Worm (Caenorhabditis elegans) whole organism, mixed stage, embryonic: ENCODE measurements around the gene ZK1307.9.

Experiments
- bed-3 ChIP-seq: fragments of 200-800 bp; sonication (Bioruptor generic); optimal IDR thresholded peaks from 3 replicates; lab custom pipeline; 2018; ENCODE audit warnings: mild to moderate bottlenecking, missing genetic modification characterization, moderate library complexity, missing compliant biosample characterization
- cnd-1 ChIP-seq: fragments of 200-800 bp; sonication (Bioruptor generic); optimal IDR thresholded peaks from 2 replicates; lab custom pipeline; 2018; ENCODE audit warnings: mild to moderate bottlenecking, missing genetic modification characterization, missing compliant biosample characterization
- elt-3 ChIP-seq: fragments of 150-350 bp; optimal IDR thresholded peaks from 2 replicates; lab custom pipeline; 2014; ENCODE audit warnings: missing biosample characterization, missing genetic modification characterization
- ham-2 ChIP-seq: fragments of 200-800 bp; sonication (Bioruptor generic); optimal IDR thresholded peaks from 2 replicates; lab custom pipeline; 2018; ENCODE audit warnings: mild to moderate bottlenecking, missing genetic modification characterization, missing compliant biosample characterization
- hlh-1 ChIP-seq: fragments of 150-350 bp; optimal IDR thresholded peaks from 2 replicates; lab custom pipeline; 2014; ENCODE audit warnings: missing biosample characterization, missing genetic modification reagents, missing genetic modification characterization
- lin-13 ChIP-seq: fragments of 150-350 bp; optimal IDR thresholded peaks from 2 replicates; lab custom pipeline; 2014; ENCODE audit warnings: missing biosample characterization, missing genetic modification characterization
- lsy-2 ChIP-seq: fragments of 150-350 bp; optimal IDR thresholded peaks from 2 replicates; lab custom pipeline; 2014; ENCODE audit warnings: missing biosample characterization, missing genetic modification characterization
- mep-1 ChIP-seq: fragments of 150-350 bp; optimal IDR thresholded peaks from 2 replicates; lab custom pipeline; 2017; ENCODE audit warnings: missing biosample characterization, missing genetic modification reagents, missing genetic modification characterization, inconsistent platforms
- nhr-12 ChIP-seq: fragments of 150-350 bp; optimal IDR thresholded peaks from 2 replicates; lab custom pipeline; 2014; ENCODE audit warnings: missing biosample characterization, missing genetic modification characterization
- pha-4 ChIP-seq: fragments of 150-350 bp; optimal IDR thresholded peaks from 2 replicates; lab custom pipeline; 2018; ENCODE audit warnings: missing biosample characterization, missing genetic modification reagents, missing genetic modification characterization
- sptf-1 ChIP-seq: sonication (generic microtip); optimal IDR thresholded peaks from 2 replicates; lab custom pipeline; 2017; ENCODE audit warnings: mild to moderate bottlenecking, missing genetic modification characterization, moderate library complexity, missing compliant biosample characterization
- unc-39 ChIP-seq: fragments of 150-350 bp; optimal IDR thresholded peaks from 2 replicates; lab custom pipeline; 2014; ENCODE audit warnings: missing biosample characterization, missing genetic modification characterization
- zip-8 ChIP-seq: fragments of 150-350 bp; optimal IDR thresholded peaks from 2 replicates; lab custom pipeline; 2014; ENCODE audit warnings: missing biosample characterization, missing genetic modification characterization
- ztf-11 ChIP-seq: fragments of 150-350 bp; optimal IDR thresholded peaks from 2 replicates; lab custom pipeline; 2014; ENCODE audit warnings: missing biosample characterization, missing genetic modification characterization

DNA sequence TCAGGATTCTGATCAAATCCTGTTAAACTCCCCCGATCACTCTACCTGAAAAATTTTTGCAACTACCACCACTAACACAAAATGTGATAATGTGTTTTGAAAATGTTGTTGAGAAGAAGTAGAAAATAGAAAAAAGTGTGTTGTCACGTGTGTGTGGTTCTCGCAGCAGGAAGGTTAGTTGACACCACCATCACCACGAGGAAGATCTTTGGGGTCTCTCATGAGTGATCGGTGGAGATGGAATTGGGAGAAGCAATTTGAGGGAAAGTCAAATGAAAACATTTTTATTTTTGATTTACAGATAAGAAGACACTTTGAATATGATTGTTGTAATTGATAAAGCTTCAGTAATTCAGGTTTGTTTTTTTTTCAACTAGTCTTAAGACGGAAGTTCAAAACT, 47.6 kb upstream of the ZK1307.9 start:
- TF ChIP-seq elt-3 (tag; lab: Kevin White, UChicago), result no peak
- TF ChIP-seq zip-8 (tag; lab: Kevin White, UChicago), result no peak
- no peak for TF ChIP-seq bed-3 (GFP tag; lab: Kevin White, UChicago)
- TF ChIP-seq lsy-2, result no peak
- TF ChIP-seq unc-39 (tag; lab: Kevin White, UChicago), result no peak
- no peak for TF ChIP-seq pha-4 (tag; lab: Kevin White, UChicago)
- TF ChIP-seq ham-2 (GFP tag; lab: Kevin White, UChicago), result no peak
- TF ChIP-seq mep-1 (tag; lab: Kevin White, UChicago), result no peak
- TF ChIP-seq nhr-12 (tag; lab: Kevin White, UChicago), result no peak
- TF ChIP-seq cnd-1 (tag; lab: Kevin White, UChicago), result no peak
- no peak for TF ChIP-seq sptf-1 (tag; lab: Kevin White, UChicago)
- TF ChIP-seq hlh-1, result no peak
- TF ChIP-seq lin-13 (tag; lab: Kevin White, UChicago), result no peak
- TF ChIP-seq ztf-11 (tag; lab: Kevin White, UChicago), result no peak
